Worm (Caenorhabditis elegans): ENCODE measurements around the gene F19F10.11.

F19F10.11 gene

ce11 chrV:7600149-7600548 lies 12.6 kb upstream of the F19F10.11 start, which contains the start of gene C50E3.9:
TSS of gene C50E3.9 (minus strand) at chrV:7600249.
- no peak for TF ChIP-seq ceh-13 (GFP tag; optimal IDR thresholded peaks at IDR 0.05)
- no peak for TF ChIP-seq ama-1 (optimal IDR thresholded peaks at IDR 0.05)
- no peak for TF ChIP-seq tra-4 (tag; optimal IDR thresholded peaks at IDR 0.05)
- no peak for TF ChIP-seq flt-1 (GFP tag; IDR thresholded peaks at IDR 0.05)

DNA sequence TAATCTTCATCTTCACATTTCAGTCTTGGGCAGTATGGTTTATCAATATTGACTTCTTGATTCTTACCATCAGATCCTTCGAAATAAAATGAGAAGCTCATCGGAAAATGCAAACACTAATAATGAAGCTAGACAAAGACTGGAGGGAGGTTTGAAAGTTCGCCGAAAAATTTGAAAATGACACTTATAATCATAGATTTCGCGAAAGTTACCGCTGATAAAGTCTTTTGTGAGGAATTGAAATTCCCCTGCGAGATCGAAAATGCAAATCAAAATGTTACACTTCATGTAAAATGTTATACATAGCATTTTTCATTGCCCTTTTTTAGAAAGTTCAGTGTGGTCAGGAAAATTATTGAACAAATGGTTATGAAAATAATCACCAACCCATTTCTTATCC lies 10.8 kb upstream of the F19F10.11 start, which contains the start of gene C50E3.7:
Gene C50E3.7, minus strand, starts transcription at position 101 of the 400 bp plus-strand sequence.
- TF ChIP-seq ceh-36 (tag; optimal IDR thresholded peaks at IDR 0.05), result no peak
- no peak for TF ChIP-seq B0310.2 (tag; optimal IDR thresholded peaks at IDR 0.05)
- no peak for TF ChIP-seq ceh-13 (GFP tag; optimal IDR thresholded peaks at IDR 0.05)
- no peak for TF ChIP-seq hnd-1 (tag; optimal IDR thresholded peaks at IDR 0.05)
- no peak for TF ChIP-seq pes-1 (GFP tag; IDR thresholded peaks at IDR 0.05)
- no peak for TF ChIP-seq hmbx-1 (tag; optimal IDR thresholded peaks at IDR 0.05)
- no peak for TF ChIP-seq aly-1 (tag; optimal IDR thresholded peaks at IDR 0.05)
- no peak for TF ChIP-seq scrt-1 (GFP tag; IDR thresholded peaks at IDR 0.05)
- TF ChIP-seq F13C5.2 (tag; optimal IDR thresholded peaks at IDR 0.05), result no peak
- TF ChIP-seq ama-1 (optimal IDR thresholded peaks at IDR 0.05), result no peak
- TF ChIP-seq ets-7 (tag; optimal IDR thresholded peaks at IDR 0.05), result no peak
- TF ChIP-seq hmg-4 (GFP tag; optimal IDR thresholded peaks at IDR 0.05), result no peak
- no peak for TF ChIP-seq tra-4 (tag; optimal IDR thresholded peaks at IDR 0.05)
- no peak for TF ChIP-seq tbx-11 (GFP tag; IDR thresholded peaks at IDR 0.05)
- TF ChIP-seq sea-1 (GFP tag; conservative IDR thresholded peaks at IDR 0.05), result no peak
- TF ChIP-seq flt-1 (GFP tag; IDR thresholded peaks at IDR 0.05), result no peak

ce11 chrV:7595132-7595531 lies 7.6 kb upstream of the F19F10.11 start:
- TF ChIP-seq pes-1 (GFP tag; IDR thresholded peaks at IDR 0.05), result no peak

DNA sequence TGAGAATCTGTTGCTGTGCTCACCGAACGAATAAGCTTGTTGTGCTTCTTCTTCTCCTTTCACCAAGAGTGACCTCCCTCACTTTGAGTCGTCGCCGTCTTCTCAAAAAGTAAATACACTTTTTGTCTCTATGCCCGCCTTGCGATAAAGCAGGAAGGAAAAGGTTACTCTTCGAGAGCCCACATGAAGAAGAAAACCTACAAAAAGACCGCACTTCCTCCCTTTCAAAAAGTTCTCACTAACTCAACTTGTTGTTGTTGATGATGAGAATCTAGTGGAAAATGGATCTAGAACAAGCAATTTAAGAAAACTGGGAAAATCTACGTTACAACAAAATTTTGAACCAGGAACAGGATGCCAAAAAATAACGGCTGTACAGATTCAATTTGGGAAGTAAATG lies 3.0 kb upstream of the F19F10.11 start, which contains the start of gene C50E3.6:
Gene C50E3.6, minus strand, starts transcription at position 101 of the 400 bp plus-strand sequence.
- TF ChIP-seq sea-1 (GFP tag; conservative IDR thresholded peaks at IDR 0.05), result no peak
- TF ChIP-seq flt-1 (GFP tag; IDR thresholded peaks at IDR 0.05), result no peak
- TF ChIP-seq B0310.2 (tag; optimal IDR thresholded peaks at IDR 0.05), result no peak
- TF ChIP-seq ets-7 (tag; optimal IDR thresholded peaks at IDR 0.05), result no peak
- TF ChIP-seq ceh-13 (GFP tag; optimal IDR thresholded peaks at IDR 0.05), result no peak
- no peak for TF ChIP-seq tra-4 (tag; optimal IDR thresholded peaks at IDR 0.05)
- no peak for TF ChIP-seq tbx-37 (GFP tag; conservative IDR thresholded peaks at IDR 0.05)
- TF ChIP-seq pes-1 (GFP tag; IDR thresholded peaks at IDR 0.05), result no peak
- no peak for TF ChIP-seq aly-1 (tag; optimal IDR thresholded peaks at IDR 0.05)
- no peak for TF ChIP-seq hmbx-1 (tag; optimal IDR thresholded peaks at IDR 0.05)

DNA sequence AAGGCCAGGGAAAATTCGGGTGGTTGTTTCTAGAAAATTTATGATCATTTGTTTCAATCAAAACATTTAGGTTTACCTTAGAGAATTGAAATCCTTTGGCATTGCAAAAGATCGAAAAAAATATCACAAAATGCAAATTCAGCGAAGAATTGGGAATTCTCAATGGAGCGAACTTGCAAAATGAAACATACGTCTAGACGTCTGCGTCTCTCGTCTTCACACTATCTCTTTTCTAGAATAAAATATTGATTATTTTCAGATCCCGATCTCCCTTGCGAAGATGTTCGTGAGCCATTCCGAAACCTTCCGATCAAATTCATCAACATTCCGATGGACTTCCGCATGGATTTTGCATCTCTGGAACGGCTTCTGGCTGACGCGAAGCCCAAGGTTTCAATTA lies 7.1 kb downstream of the F19F10.11 start, which contains the start of gene ets-6:
Gene ets-6, minus strand, starts transcription at position 169 of the 400 bp plus-strand sequence.
- TF ChIP-seq hmg-4 (GFP tag; optimal IDR thresholded peaks at IDR 0.05) (no peak), sea-1 (GFP tag; conservative IDR thresholded peaks at IDR 0.05) (no peak), ets-7 (tag; optimal IDR thresholded peaks at IDR 0.05) (no peak), ceh-36 (tag; optimal IDR thresholded peaks at IDR 0.05) (no peak), tbx-11 (GFP tag; IDR thresholded peaks at IDR 0.05) (no peak), pes-1 (GFP tag; IDR thresholded peaks at IDR 0.05) (no peak), F13C5.2 (tag; optimal IDR thresholded peaks at IDR 0.05) (no peak), tra-4 (tag; optimal IDR thresholded peaks at IDR 0.05) (no peak), hnd-1 (tag; optimal IDR thresholded peaks at IDR 0.05) (no peak), flt-1 (GFP tag; IDR thresholded peaks at IDR 0.05) (no peak), tbx-37 (GFP tag; conservative IDR thresholded peaks at IDR 0.05) (no peak), ceh-13 (GFP tag; optimal IDR thresholded peaks at IDR 0.05) (no peak), aly-1 (tag; optimal IDR thresholded peaks at IDR 0.05) (no peak), hmbx-1 (tag; optimal IDR thresholded peaks at IDR 0.05) (no peak)

ce11 chrV:7575563-7575962 lies 11.9 kb downstream of the F19F10.11 start, which contains the start of the genes snu-66 and ints-9:
TSS of gene snu-66 (minus strand) at chrV:7575670.
TSS of gene ints-9 (plus strand) at chrV:7575802.
- no peak for TF ChIP-seq B0310.2 (tag; optimal IDR thresholded peaks at IDR 0.05)
- TF ChIP-seq ceh-36 (tag; optimal IDR thresholded peaks at IDR 0.05), result no peak
- TF ChIP-seq tbx-37 (GFP tag; conservative IDR thresholded peaks at IDR 0.05), result no peak
- TF ChIP-seq tra-4 (tag; optimal IDR thresholded peaks at IDR 0.05), result no peak
- no peak for TF ChIP-seq scrt-1 (GFP tag; IDR thresholded peaks at IDR 0.05)
- no peak for TF ChIP-seq hnd-1 (tag; optimal IDR thresholded peaks at IDR 0.05)
- no peak for TF ChIP-seq tbx-11 (GFP tag; IDR thresholded peaks at IDR 0.05)
- no peak for TF ChIP-seq hmbx-1 (tag; optimal IDR thresholded peaks at IDR 0.05)
- TF ChIP-seq ets-7 (tag; optimal IDR thresholded peaks at IDR 0.05), result no peak
- TF ChIP-seq ama-1 (optimal IDR thresholded peaks at IDR 0.05), result no peak
- TF ChIP-seq pes-1 (GFP tag; IDR thresholded peaks at IDR 0.05), result no peak
- no peak for TF ChIP-seq F13C5.2 (tag; optimal IDR thresholded peaks at IDR 0.05)
- TF ChIP-seq ceh-13 (GFP tag; optimal IDR thresholded peaks at IDR 0.05), result no peak
- TF ChIP-seq sea-1 (GFP tag; conservative IDR thresholded peaks at IDR 0.05), result no peak

DNA sequence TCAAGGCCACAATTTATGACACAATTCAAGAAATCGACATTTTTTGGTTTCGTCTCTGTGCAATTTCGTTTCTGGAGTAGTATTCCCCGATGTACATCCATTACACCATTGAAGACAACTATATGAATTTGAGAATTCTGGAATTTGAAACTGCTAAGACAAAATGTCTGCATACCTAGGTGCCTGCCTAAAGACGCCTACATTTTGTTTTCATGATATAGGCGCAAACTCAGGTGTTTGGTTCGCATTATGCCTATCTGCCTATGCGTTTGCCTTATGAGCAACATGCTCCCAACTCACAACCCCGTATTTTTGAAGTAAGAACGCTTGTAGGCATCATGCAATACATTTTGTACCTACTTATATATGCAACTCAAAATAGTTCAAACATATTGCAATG lies 16.5 kb downstream of the F19F10.11 start, which contains the start of gene F19F10.14:
Gene F19F10.14, minus strand, starts transcription at position 101 of the 400 bp plus-strand sequence.
- TF ChIP-seq hmbx-1 (tag; optimal IDR thresholded peaks at IDR 0.05) (no peak), flt-1 (GFP tag; IDR thresholded peaks at IDR 0.05) (no peak), ama-1 (optimal IDR thresholded peaks at IDR 0.05) (no peak), aly-1 (tag; optimal IDR thresholded peaks at IDR 0.05) (no peak), ceh-36 (tag; optimal IDR thresholded peaks at IDR 0.05) (no peak), tbx-37 (GFP tag; conservative IDR thresholded peaks at IDR 0.05) (no peak), ets-7 (tag; optimal IDR thresholded peaks at IDR 0.05) (no peak), pes-1 (GFP tag; IDR thresholded peaks at IDR 0.05) (no peak)

ce11 chrV:7570290-7570689 lies 17.2 kb downstream of the F19F10.11 start, which contains the start of gene clec-212:
TSS of gene clec-212 (minus strand) at chrV:7570390.
- TF ChIP-seq ceh-13 (GFP tag; optimal IDR thresholded peaks at IDR 0.05) (no peak), hmg-4 (GFP tag; optimal IDR thresholded peaks at IDR 0.05) (no peak), F13C5.2 (tag; optimal IDR thresholded peaks at IDR 0.05) (no peak), flt-1 (GFP tag; IDR thresholded peaks at IDR 0.05) (no peak), tra-4 (tag; optimal IDR thresholded peaks at IDR 0.05) (no peak), tbx-37 (GFP tag; conservative IDR thresholded peaks at IDR 0.05) (no peak), tbx-11 (GFP tag; IDR thresholded peaks at IDR 0.05) (no peak), sea-1 (GFP tag; conservative IDR thresholded peaks at IDR 0.05) (no peak)
